Fruit fly (Drosophila melanogaster) ovary, adult (tissue): ENCODE data around the gene CG15517.

ENCODE experiments used
- CG17801 ChIP-seq: fragments of 200-800 bp; optimal IDR thresholded peaks from 2 replicates; lab custom pipeline; 2019; ENCODE audit warnings: missing biosample characterization, mild to moderate bottlenecking, missing genetic modification characterization, moderate library complexity; ENCODE audit not compliant: partially characterized antibody

Gene CG15517

DNA sequence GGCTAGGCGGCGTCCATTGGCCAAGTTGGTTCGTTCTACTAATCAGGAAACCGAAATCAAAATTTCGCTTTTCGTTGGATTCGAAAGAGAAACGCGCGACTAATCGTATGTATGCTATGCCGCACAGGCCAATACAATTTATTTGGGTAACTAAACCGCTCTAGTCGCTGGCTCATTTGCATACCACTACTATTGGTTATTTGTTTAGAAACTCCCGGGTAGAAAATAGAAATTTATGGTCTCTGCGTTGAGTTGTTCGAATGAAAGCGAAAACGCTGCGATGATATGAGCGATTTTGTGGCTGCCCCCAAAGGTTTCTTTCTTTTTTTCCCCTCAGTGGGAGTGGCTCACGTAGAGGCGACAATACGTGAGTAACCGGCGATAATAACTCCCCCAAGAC, 10.6 kb downstream of the CG15517 start:
- no peak for TF ChIP-seq CG17801 (GFP tag; lab: Kevin White, UChicago)

DNA sequence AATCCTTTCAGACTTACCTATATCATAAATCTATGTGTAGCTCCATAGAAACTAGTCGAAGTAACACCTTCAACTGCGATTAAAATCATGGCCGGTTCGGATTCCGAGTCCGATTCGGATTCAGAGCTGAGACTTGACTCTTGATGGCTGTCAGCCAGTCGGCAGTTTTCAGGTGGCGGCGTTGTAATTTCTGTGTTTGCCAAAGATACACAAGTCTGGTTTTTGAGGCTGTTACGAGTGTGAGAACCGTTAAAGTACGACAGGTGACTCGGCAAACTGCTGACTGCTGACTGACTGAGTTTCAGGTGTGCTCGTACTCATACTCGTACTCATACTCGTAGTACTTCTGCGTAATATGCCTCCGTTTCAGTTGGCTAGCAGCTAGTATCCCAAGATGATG, 12.4 kb downstream of the CG15517 start:
- TF ChIP-seq CG17801 (GFP tag; lab: Kevin White, UChicago): no peak

DNA sequence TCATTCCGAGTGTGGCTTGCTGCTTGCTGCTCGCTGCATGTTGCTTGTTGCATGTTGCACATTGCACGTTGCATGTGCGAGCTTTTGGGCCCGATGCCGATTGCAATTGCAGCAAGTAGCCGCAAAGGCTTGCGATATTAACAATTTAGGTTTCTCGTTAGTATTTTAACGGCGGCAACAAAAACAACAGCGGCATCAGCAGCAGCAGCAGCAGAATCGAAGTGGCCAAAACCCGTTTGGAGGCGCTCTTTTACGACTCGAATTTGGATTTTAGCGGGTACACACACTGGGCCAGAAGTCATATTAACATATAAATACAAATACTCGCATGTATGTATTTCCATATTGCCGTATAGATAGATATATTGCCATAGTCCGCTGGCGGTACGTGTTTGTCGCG, 23.3 kb downstream of the CG15517 start:
- no peak for TF ChIP-seq CG17801 (GFP tag; lab: Kevin White, UChicago)

DNA sequence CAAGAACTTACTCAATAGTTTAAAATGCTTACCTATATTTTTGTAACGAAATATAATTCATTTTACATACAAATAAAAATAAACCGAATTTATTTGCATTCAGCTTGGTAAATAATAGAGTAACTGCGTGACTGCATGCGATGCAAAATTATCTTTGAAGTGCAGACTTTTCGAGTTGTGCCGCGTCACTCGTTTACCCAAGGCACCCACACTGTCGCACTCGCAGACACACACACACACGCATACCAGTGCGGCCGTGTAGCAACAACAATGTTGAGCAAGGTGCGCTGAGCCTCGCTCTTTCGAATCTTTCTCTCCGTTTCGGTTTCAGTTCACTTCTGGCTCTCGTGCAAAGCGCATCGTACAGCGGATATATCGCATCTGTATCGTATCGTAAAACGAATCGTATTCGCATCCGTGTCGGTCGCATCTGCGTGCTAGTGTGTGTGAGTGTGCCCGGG, 26.9 kb downstream of the CG15517 start, which contains the start of gene CG31038:
TSS of gene CG31038 (plus strand) at position 327 of the 461 bp plus-strand sequence.
- TF ChIP-seq CG17801 (GFP tag; lab: Kevin White, UChicago): peak; percentile 27

DNA sequence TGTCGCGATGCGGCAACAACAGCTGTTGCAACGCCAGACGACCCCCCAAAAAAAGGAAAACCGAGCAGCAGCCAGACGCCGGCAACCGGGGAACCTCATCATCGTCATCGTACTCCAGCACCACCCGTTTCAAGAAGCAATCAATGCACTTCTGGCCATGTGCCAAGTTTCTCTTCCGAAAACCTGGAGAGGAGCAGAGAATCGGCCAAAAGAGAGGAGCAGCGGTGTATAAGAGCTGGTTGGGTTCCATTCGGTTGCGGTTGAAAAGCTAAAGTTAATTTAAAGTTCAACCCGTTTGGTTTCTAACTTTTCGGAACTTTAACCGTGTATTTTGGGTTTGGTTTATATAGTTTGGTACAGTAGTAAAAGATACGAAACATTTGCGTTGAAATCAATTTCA, 27.4 kb downstream of the CG15517 start:
- TF ChIP-seq CG17801 (GFP tag; lab: Kevin White, UChicago): no peak

DNA sequence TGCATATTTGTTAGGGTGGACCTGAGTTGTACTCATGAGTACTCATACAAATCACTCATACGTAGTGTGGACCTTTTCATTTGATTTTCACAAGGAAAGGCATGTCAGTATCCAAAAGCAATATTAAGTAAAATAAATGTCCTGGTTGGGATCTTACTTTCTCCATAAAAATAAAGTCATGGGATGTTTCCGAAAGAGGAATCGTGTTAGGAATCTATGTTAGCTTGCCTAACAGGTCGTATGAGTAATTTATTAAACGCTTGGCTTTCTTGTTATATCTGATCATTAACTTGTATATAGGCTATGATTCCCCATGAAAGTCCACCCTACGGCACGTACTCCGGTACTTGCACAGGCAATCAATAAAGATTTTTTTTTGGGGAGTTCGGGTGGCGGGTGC, 27.8 kb downstream of the CG15517 start:
- TF ChIP-seq CG17801 (GFP tag; lab: Kevin White, UChicago): peak; percentile 50

DNA sequence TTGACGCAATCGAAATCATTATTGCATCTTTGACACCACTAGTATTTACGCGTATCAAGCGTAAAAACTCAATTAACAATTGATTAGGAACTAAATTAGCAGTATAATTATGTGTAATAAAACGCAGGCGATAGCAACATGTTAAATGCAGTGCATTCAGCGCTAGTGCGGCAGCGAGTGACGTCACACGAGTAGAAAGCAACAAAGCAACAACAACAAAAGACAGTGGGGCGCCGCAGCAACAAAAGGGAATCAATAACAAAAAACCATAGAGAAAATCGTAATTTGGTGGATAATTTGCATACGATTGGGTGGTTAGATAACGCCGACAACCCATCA, 34.3 kb downstream of the CG15517 start, which contains the start of gene CG34133:
TSS of gene CG34133 (plus strand) at position 16 of the 339 bp plus-strand sequence.
- TF ChIP-seq CG17801 (GFP tag; lab: Kevin White, UChicago): no peak

DNA sequence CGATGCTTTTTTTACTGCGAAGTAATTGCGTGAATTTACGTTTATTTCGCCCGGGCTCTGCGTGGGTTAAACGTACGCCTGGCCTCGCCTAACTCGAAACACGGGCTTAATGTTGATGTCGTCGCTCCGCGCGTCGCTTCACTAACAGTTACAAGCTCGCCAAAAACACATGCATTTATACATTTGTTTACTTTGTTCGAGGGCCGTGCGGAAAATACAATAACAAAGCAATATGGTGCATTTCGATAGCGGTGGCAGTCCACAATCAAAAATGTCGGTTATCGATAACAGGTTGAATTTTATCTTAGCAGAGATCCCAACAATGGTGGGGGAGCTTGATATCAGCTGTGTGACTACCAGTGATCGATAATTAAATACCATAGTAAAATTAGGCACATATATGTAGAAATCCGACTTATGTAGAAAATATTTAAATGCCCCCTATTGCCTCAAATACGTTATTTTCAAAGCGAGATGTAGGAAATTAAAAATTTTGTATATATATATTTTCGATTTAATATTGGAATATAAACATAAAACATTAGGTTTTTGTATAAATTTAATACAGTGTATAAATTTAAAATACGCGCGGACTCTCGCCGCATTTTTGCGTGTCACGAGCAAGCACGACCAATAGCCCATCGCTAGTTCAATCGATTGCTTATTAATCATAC, 34.8 kb downstream of the CG15517 start, which contains the start of gene Zip99C:
TSS of gene Zip99C (minus strand) at position 220 of the 674 bp plus-strand sequence.
- TF ChIP-seq CG17801 (GFP tag; lab: Kevin White, UChicago): peak; percentile 16

DNA sequence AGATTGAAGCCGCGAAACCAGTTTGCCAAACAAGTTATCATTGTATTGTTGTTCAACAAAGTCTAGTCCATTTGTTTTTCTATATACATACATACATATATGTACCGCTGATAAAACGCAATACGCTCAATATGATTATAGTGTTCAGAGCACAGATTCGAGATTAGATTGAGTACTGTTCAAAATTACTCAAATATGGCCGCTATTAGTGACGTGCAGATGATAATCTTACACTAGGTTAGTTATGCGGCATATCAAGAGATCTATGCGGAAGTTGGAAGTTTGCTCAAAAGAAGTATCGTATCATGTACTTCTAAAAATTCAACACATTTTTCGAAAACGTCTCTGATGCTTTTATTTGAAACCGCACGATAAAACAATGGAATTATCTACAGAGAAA, 35.7 kb downstream of the CG15517 start:
- TF ChIP-seq CG17801 (GFP tag; lab: Kevin White, UChicago): no peak

DNA sequence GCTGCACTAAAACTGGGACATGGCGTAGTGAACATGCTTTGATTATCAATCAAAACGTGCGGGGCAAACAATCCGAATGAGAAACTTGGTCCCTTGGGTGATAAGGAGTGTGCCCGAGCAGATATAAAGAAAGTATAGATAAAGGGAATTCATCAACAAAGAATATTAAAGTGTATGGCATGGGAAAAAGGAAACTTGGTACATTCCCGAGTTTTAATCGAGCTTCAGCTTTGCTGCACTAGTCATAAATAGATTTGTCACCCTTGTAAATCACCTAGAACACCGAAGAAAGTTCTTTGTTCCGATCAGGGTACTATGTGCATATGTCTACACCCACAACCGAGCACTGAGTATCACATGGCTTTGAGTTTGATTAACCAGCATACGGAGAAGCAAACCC, 36.2 kb downstream of the CG15517 start:
- no peak for TF ChIP-seq CG17801 (GFP tag; lab: Kevin White, UChicago)

DNA sequence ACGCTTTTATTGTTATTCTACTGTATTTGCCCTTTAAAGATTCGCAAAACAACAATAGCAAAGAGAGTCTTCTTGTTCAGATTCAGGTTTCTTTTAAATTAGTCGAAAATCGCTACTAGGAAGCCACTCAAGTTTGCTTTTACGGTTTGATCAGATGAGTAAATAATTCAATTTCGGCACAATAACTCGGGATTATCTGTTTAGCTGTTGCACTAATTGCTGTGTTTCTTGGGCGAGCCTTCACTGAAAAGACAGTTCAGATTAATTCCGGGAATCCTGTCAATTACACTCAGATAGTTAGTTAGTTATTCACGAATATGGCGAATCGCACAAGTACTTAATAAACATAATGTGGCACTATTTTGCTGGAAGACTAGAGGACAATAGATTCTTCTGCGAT, 36.9 kb downstream of the CG15517 start:
- TF ChIP-seq CG17801 (GFP tag; lab: Kevin White, UChicago): no peak

DNA sequence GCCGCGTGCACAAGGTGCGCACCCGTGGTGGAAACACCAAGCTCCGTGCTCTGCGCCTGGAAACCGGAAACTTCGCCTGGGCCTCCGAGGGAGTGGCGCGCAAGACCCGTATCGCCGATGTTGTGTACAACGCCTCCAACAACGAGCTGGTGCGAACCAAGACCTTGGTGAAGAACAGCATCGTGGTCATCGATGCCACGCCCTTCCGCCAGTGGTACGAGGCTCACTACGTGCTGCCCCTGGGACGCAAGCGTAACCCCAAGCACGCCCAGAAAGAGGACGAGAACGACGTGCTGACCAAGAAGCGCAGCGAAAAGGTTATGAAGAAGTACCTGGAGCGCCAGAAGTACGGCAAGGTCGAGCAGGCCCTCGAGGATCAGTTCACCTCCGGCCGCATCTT, 40.8 kb downstream of the CG15517 start:
- TF ChIP-seq CG17801 (GFP tag; lab: Kevin White, UChicago): no peak

DNA sequence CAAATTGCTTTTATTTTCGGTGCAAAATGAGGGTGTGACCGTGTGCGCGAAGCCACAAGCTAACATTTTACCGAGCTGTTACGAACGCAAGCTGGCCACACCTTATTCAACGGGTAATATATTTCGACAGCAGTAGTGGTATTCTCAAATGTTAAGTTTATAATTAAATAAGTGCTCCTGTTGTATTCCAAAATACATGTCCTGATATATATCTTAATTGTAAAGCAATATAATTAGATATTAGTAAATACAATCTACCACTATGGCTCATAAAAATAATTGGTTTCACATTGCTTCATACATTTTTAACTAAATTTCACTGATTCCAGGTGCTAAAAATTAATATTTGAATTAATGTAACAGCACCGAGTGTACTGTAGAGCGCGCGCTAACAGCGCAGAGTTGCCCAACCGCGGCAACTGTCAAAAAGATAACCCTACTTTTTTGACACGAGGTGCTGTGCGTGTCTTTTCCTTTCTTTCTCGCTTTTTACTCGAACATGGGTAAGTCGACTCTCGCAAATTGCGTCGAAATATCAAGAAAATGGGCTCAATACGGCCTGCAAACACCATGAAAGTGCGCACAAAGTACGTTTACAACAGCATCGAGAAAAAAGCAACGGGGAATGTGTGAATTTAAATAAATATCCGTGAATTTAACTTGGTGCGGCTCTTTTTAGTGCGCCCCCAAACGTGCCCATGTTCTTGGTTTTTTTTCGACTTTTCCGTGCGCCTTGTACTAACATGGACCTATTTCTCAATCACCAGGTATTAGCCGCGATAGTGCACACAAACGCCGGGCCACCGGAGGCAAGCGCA, 42.0 kb downstream of the CG15517 start, which contains the start of the genes CG15514 and RpS8:
TSS of gene CG15514 (minus strand) at position 63 of the 818 bp plus-strand sequence.
TSS of gene RpS8 (plus strand) at position 151 of the 818 bp plus-strand sequence.
- TF ChIP-seq CG17801 (GFP tag; lab: Kevin White, UChicago): peak; percentile 74

DNA sequence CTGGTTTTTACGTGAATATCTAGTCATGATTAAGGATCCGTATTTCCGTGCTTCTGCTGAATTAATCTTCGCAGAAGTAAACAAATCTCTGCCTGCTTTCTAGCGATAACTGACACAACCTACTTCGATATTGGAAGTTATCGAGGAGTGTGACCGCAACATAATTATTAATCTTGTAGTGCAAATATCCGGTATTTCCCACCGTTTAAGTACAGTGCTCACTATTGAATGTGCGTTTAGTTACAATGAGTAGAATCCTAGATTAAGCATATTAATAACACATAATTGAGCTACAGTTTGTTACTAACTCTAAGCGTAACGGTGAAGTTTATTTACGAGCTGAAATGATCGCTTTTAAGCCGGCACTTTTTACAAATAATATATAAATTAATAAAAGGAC, 43.9 kb downstream of the CG15517 start:
- peak; percentile 27 for TF ChIP-seq CG17801 (GFP tag; lab: Kevin White, UChicago)

DNA sequence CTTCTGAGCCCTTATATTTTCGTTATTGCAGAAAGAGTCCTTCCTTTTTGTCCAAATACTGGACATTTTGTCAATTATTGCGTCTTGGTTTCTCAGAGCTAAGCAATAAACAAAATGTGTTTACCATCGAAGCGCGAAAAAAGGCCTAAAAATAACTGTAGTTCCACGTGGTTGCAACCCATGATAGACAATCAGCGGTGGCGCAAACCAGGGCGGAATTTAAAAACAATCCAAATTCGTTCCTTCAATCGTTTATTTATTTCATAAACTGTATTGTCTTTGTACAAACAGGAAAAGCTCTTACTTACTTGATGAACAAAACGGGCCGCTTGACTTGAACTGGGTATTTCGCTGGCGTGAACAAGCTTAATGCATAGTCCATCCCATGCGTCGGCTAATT, 44.8 kb downstream of the CG15517 start, which contains the start of gene CG7824:
TSS of gene CG7824 (minus strand) at position 131 of the 400 bp plus-strand sequence.
- no peak for TF ChIP-seq CG17801 (GFP tag; lab: Kevin White, UChicago)
